Fruit fly (Drosophila melanogaster): ENCODE measurements around the gene CG33769.

DNA sequence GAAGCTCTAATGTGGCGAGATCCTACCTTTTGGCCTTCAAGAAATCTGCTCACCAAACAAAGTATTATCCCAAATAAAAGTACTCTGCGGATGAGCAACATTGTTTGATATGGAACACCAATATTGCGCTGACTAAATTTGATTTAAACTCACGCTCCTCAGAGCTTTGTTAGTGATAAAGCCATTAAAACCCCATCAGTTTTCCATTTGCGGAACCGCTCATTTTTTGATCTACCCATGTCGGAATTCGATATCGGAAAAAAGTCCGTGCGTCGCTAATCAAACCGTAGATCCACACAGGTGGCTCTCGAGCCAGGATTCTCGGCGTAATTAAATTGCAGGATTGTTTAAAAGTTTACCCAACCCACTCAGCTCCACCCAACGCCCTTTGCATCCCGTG lies 4.7 kb downstream of the CG33769 start, which contains the start of gene CG33772:
- TF ChIP-seq CG4496 (GFP tag; IDR thresholded peaks at IDR 0.05) (no peak), Pif1B (GFP tag; optimal IDR thresholded peaks at IDR 0.05) (no peak), gl (tag; optimal IDR thresholded peaks at IDR 0.05) (no peak), CG12605 (GFP tag; IDR thresholded peaks at IDR 0.05) (no peak), CG34367 (tag; optimal IDR thresholded peaks at IDR 0.05) (no peak), CG32121 (GFP tag; IDR thresholded peaks at IDR 0.05) (no peak), CG9948 (tag; optimal IDR thresholded peaks at IDR 0.05) (no peak), CG8159 (tag; optimal IDR thresholded peaks at IDR 0.05) (no peak), D1 (tag; optimal IDR thresholded peaks at IDR 0.05) (no peak), fd96Ca (GFP tag; IDR thresholded peaks at IDR 0.05) (no peak), Ets98B (GFP tag; IDR thresholded peaks at IDR 0.05) (no peak)

Measured in whole organism, pupa.